Fruit fly (Drosophila melanogaster) ovary, adult (tissue): Measurements from ENCODE around the gene path.
A peak's percentile ranks its signal among the peaks of the same experiment; 100 is the strongest.

ENCODE experiments used
- CG17801 ChIP-seq: fragments of 200-800 bp; optimal IDR thresholded peaks from 2 replicates; lab custom pipeline; 2019; ENCODE audit warnings: missing biosample characterization, mild to moderate bottlenecking, missing genetic modification characterization, moderate library complexity; ENCODE audit not compliant: partially characterized antibody

path gene

DNA sequence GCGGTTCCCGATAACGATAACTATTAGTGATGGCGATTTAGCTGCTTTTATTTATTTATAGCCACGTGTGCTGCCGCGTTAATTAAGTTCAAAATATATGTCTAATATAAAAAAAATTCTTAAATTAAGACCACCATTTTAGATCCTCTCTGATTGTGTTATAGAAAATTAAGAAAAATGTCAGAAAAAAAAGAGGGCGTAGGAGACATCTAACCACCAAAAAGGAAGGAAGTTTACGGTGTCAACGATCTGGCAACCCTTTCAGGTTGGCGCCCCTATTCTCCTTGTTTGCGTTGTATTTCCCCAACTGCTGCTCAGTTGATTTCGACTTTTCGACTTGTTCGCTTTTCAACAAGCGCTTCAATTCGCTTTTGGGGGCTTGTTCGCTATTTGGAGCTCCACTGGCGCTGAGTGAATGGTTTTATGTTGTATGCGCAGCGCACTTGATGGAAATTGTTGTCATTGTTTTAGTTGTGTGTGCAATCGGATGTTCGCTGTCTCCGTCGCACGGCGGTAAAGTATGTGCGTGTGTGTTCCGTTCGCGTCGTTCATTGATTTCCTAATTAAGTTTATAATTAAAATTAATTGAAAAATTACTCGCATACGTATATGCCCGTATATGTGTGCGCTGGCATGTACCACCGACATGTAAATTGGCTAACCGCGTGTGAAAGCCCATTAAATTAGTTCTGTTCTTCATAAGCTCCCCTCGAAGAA lies 44.2 kb downstream of the path start, which contains the start of the genes CG3434 and CG44838:
CG3434 (minus strand) TSS at position 25 of the 717 bp plus-strand sequence.
CG44838 (plus strand) TSS at position 276 of the 717 bp plus-strand sequence.
- TF ChIP-seq CG17801 (GFP tag; lab: Kevin White, UChicago) = peak; percentile 82

DNA sequence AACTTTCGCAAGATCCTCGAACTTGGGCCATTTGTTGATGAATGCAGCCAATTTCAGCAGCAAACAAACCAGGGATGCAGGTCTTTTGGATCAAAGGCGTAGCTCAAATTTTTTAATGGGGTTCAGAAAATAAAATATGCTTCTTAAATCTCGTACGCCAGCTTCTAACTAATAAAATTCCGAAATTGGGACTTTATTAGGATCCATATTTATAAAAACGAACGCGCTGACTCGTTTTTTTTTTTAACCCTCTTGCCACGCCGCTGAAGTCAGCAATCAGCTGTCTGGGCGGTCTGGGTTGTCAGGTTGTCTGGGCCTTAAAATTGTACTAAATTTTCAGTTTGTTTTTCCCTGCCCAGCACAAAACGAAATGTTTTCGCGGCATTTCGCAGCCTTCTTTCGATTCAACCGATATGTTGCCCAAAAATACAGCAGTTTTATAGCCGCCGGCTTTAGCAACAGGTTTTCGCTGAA lies 47.5 kb downstream of the path start, which contains the start of gene CG3437:
CG3437 (minus strand) TSS at position 51 of the 474 bp plus-strand sequence.
- TF ChIP-seq CG17801 (GFP tag; lab: Kevin White, UChicago) = peak; percentile 94

DNA sequence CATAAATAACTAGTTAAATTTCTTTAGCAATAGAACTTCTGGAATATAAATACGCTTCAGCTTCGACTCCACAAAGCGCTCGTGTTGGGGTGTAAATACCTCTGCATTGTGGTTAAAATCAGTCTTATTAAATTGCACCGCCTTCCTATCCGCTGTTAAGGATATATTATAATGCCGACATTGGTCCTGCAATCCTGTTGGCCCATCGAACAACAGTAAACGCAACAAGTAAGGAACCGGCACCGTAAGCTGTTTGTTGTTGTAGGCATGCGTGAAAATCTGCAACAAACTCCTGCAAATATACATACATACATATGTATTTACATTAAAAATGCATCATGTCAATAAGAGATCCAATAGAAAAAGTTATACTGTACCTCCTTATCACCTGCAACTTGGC lies 48.7 kb downstream of the path start:
- no peak for TF ChIP-seq CG17801 (GFP tag; lab: Kevin White, UChicago)

DNA sequence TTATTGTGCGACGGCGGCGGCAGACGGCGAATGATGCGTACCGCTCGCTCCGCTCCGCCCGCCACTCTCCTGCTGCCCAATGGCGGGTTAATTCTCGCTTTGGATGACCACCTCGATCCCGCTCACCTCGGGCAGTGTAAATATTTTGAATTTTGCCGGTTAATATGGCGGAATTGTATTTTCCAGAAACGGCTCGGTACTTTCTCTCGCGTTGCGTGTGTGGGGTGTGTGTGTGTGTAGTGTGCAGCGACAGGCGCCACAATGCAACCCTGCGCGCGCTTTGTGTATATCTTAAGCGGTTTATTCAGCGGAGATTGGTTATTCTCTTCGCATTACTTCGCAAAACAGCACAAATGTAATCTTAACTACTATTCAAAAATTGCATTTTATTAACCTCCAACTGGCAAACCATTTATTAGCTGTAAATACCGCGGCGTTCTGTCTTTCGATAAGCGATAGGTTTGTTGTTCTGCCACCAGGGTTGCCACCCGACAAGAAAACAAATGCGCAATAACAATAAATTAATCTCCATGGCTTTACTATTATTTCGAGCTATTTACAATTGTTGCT lies 49.2 kb downstream of the path start, which contains the start of the genes phol and CG3552:
phol (minus strand) TSS at position 463 of the 570 bp plus-strand sequence.
CG3552 (plus strand) TSS at position 500 of the 570 bp plus-strand sequence.
- TF ChIP-seq CG17801 (GFP tag; lab: Kevin White, UChicago) = peak; percentile 9

DNA sequence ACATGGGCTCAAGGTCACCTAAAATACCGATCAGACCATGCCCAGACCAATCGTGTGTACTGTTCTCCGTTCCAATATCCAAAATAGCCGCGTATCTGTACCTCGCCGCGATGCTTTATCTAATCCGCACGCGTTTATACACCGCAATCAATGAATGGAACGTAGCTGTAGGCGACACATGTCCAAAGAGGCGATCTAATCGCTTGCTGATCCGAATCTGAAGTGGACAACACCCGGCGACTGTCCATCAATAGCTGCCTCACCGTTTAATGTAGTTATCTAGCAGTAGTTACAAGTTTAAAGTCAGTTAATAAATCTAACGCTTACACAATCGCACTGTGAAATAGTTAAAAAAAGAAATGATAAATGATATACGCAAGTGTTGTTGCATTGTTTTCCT lies 52.7 kb downstream of the path start:
- TF ChIP-seq CG17801 (GFP tag; lab: Kevin White, UChicago) = no peak

DNA sequence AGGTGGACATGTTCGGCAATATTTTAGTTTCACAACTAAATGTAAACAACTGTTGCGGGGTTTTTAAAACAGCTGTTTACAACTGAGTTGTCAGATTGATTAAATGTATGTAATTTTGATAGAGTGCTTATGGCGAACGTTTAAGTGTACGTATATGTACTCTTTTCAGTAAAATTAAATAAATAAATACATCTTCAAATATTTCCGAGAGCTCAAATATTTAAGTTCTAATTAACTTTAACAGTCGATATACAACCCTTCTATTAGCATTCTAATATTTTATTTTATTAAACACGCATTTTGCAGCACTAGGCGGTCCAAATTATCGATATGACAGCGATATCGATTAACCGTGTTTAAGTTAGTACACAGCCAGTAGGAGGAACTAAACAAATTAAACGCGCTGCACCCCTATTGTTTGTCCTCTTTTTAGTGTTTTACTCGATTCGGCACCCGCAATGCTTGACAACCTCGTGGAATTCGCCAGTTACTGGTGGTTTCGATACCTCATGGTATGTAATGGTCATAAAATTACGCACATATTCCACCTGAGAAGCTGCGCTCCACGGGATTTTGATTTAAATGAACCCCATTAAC lies 53.5 kb downstream of the path start, which contains the start of the genes CG3448 and ghi:
CG3448 (minus strand) TSS at position 51 of the 597 bp plus-strand sequence.
ghi (plus strand) TSS at position 355 of the 597 bp plus-strand sequence.
- TF ChIP-seq CG17801 (GFP tag; lab: Kevin White, UChicago) = peak; percentile 73

DNA sequence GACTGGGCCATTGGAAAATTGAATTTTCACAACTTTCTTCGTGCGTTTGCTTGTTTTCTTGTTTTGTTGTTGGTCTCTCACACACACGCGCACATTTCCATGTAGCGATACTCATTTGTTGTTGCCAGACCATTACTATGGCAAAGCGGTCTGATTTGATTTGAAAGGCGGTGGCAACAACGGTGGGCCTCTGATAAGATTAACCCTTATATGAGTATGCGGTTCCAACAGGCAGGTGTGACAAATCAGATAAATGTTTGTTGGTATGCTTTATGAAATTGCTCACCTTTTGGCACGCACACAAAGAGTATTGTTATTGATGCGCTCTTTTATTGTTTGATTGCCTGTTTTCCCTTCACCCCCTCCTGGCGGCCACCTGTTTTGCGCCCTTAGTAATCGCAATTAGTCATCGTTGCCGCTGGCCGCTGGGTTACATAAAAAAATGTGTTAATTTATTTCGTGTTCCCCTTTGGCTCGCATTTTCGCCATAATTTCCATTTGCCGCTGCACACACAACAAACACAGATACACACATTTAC lies 57.8 kb downstream of the path start:
- peak; percentile 39 for TF ChIP-seq CG17801 (GFP tag; lab: Kevin White, UChicago)

DNA sequence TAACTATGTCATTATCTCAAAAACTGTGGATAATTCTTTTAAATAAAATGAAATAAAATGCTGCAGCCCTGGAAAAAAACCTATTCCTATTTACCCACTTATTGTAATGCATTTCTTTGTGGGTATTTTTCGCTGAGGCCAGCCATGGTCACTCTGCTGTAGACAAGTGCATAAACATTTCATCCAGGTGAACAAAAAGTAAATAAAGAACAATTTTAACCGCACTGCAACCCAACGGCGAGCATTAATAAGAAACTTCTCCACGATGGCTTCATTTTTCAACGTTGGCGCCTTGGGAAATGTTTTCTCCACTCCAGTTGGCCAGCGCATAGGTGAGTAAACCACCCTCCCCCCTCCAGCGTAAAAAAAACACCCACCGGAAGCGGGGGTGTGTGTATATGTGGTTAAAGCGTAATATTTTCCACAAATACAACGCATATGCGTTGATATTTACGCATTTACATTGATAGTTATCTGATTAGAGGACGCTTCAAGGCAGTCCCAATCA lies 58.3 kb downstream of the path start, which contains the start of gene CG3529:
CG3529 (plus strand) TSS at position 134 of the 508 bp plus-strand sequence.
- peak; percentile 10 for TF ChIP-seq CG17801 (GFP tag; lab: Kevin White, UChicago)
